Fruit fly (Drosophila melanogaster) whole organism, prepupa: ENCODE results near the gene CG5276.

ENCODE experiments used
- Blimp-1 ChIP-seq: fragments of 200-800 bp; sonication (Bioruptor generic); optimal IDR thresholded peaks from 3 replicates; lab custom pipeline; 2017; ENCODE audit warnings: missing biosample characterization, missing genetic modification characterization, mild to moderate bottlenecking, moderate library complexity, missing genetic modification reagents
- CG10631 ChIP-seq: fragments of 200-800 bp; sonication (Bioruptor generic); optimal IDR thresholded peaks from 2 replicates; lab custom pipeline; 2016; ENCODE audit warnings: missing biosample characterization, missing genetic modification characterization
- CG10669 ChIP-seq: fragments of 200-800 bp; sonication (Bioruptor generic); optimal IDR thresholded peaks from 3 replicates; lab custom pipeline; 2018; ENCODE audit warnings: missing biosample characterization, mild to moderate bottlenecking, missing genetic modification characterization, moderate library complexity
- CG11762 ChIP-seq: fragments of 200-800 bp; sonication (Bioruptor generic); optimal IDR thresholded peaks from 3 replicates; lab custom pipeline; 2016; ENCODE audit warnings: missing biosample characterization, missing genetic modification characterization; ENCODE audit not compliant: insufficient read depth
- CG11902 ChIP-seq: fragments of 200-800 bp; sonication (Bioruptor generic); optimal IDR thresholded peaks from 3 replicates; lab custom pipeline; 2016; ENCODE audit warnings: missing biosample characterization, missing genetic modification characterization
- CG15336 ChIP-seq: fragments of 200-800 bp; sonication (Bioruptor generic); IDR thresholded peaks from 2 replicates; pipeline ENCODE4 v1.3.6; 2022; ENCODE audit warnings: missing biosample characterization, missing genetic modification characterization
- CG1621 ChIP-seq: fragments of 200-800 bp; sonication (Bioruptor generic); optimal IDR thresholded peaks from 3 replicates; lab custom pipeline; 2018; ENCODE audit warnings: missing biosample characterization, mild to moderate bottlenecking, missing genetic modification characterization
- CG16779 ChIP-seq: fragments of 200-800 bp; sonication (Bioruptor generic); optimal IDR thresholded peaks from 3 replicates; lab custom pipeline; 2017; ENCODE audit warnings: missing biosample characterization, mild to moderate bottlenecking, missing genetic modification characterization
- CG3032 ChIP-seq: fragments of 200-800 bp; optimal IDR thresholded peaks from 2 replicates; lab custom pipeline; 2019; ENCODE audit warnings: missing biosample characterization, mild to moderate bottlenecking, missing genetic modification characterization, moderate library complexity
- CG31627 ChIP-seq: fragments of 200-800 bp; sonication (Bioruptor generic); optimal IDR thresholded peaks from 3 replicates; lab custom pipeline; 2016; ENCODE audit warnings: missing biosample characterization, missing genetic modification characterization
- CG32006 ChIP-seq: fragments of 200-800 bp; sonication (Bioruptor generic); optimal IDR thresholded peaks from 3 replicates; lab custom pipeline; 2017; ENCODE audit warnings: missing biosample characterization, mild to moderate bottlenecking, missing genetic modification characterization
- CG34406 ChIP-seq: fragments of 200-800 bp; sonication (Bioruptor generic); optimal IDR thresholded peaks from 3 replicates; lab custom pipeline; 2016; ENCODE audit warnings: missing biosample characterization, missing genetic modification characterization
- CG3919 ChIP-seq: fragments of 200-800 bp; sonication (Bioruptor generic); optimal IDR thresholded peaks from 3 replicates; lab custom pipeline; 2016; ENCODE audit warnings: missing biosample characterization, missing genetic modification characterization
- CG6163 ChIP-seq: fragments of 200-800 bp; sonication (Bioruptor generic); IDR thresholded peaks from 3 replicates; pipeline ENCODE4 v1.3.6; 2022; ENCODE audit warnings: missing biosample characterization, missing genetic modification characterization
- CG6276 ChIP-seq: fragments of 200-800 bp; sonication (Bioruptor generic); optimal IDR thresholded peaks from 2 replicates; lab custom pipeline; 2017; ENCODE audit warnings: missing biosample characterization, mild to moderate bottlenecking, missing genetic modification characterization
- CG6792 ChIP-seq: fragments of 200-800 bp; sonication (Bioruptor generic); optimal IDR thresholded peaks from 3 replicates; lab custom pipeline; 2016; ENCODE audit warnings: missing biosample characterization, missing genetic modification characterization
- CG6808 ChIP-seq: fragments of 200-800 bp; sonication (Bioruptor generic); optimal IDR thresholded peaks from 3 replicates; lab custom pipeline; 2017; ENCODE audit warnings: missing biosample characterization, missing genetic modification characterization, mild to moderate bottlenecking, moderate library complexity, missing genetic modification reagents
- CG8119 ChIP-seq: fragments of 200-800 bp; sonication (Bioruptor generic); IDR thresholded peaks from 3 replicates; pipeline ENCODE4 v1.3.6; 2022; ENCODE audit warnings: missing biosample characterization, missing genetic modification characterization
- CG8319 ChIP-seq: fragments of 200-800 bp; sonication (Bioruptor generic); optimal IDR thresholded peaks from 3 replicates; lab custom pipeline; 2016; ENCODE audit warnings: missing biosample characterization, missing genetic modification characterization
- Eip75B ChIP-seq: fragments of 200-800 bp; sonication (Bioruptor generic); optimal IDR thresholded peaks from 3 replicates; lab custom pipeline; 2016; ENCODE audit warnings: missing biosample characterization, missing genetic modification characterization
- Eip93F ChIP-seq: fragments of 200-800 bp; sonication (Bioruptor generic); optimal IDR thresholded peaks from 2 replicates; lab custom pipeline; 2016; ENCODE audit warnings: missing biosample characterization, mild to moderate bottlenecking, missing genetic modification characterization
- Ets21C ChIP-seq: fragments of 200-800 bp; sonication (Bioruptor generic); optimal IDR thresholded peaks from 3 replicates; lab custom pipeline; 2016; ENCODE audit warnings: missing biosample characterization, missing genetic modification characterization
- Ets96B ChIP-seq: fragments of 200-800 bp; optimal IDR thresholded peaks from 2 replicates; lab custom pipeline; 2019; ENCODE audit warnings: missing biosample characterization, mild to moderate bottlenecking, missing genetic modification characterization, moderate library complexity
- Hr38 ChIP-seq: sonication (Bioruptor generic); optimal IDR thresholded peaks from 2 replicates; lab custom pipeline; 2016; ENCODE audit warnings: missing biosample characterization, missing genetic modification characterization
- Hr39 ChIP-seq: fragments of 200-800 bp; sonication (Bioruptor generic); optimal IDR thresholded peaks from 2 replicates; lab custom pipeline; 2016; ENCODE audit warnings: missing biosample characterization, missing genetic modification characterization
- Hr4 ChIP-seq: fragments of 200-800 bp; sonication (Bioruptor generic); optimal IDR thresholded peaks from 3 replicates; lab custom pipeline; 2016; ENCODE audit warnings: missing biosample characterization, missing genetic modification characterization
- Lpt ChIP-seq: fragments of 200-800 bp; sonication (Bioruptor generic); optimal IDR thresholded peaks from 3 replicates; lab custom pipeline; 2016; ENCODE audit warnings: missing biosample characterization, missing genetic modification characterization
- Met ChIP-seq: fragments of 200-800 bp; sonication (Bioruptor generic); optimal IDR thresholded peaks from 3 replicates; lab custom pipeline; 2016; ENCODE audit warnings: missing biosample characterization, missing genetic modification characterization
- OdsH ChIP-seq: fragments of 200-800 bp; sonication (Bioruptor generic); optimal IDR thresholded peaks from 3 replicates; lab custom pipeline; 2016; ENCODE audit warnings: missing biosample characterization, missing genetic modification characterization
- Smox ChIP-seq: fragments of 200-800 bp; sonication (Bioruptor generic); optimal IDR thresholded peaks from 3 replicates; lab custom pipeline; 2016; ENCODE audit warnings: missing biosample characterization, missing genetic modification characterization
- Sox14 ChIP-seq: fragments of 200-800 bp; sonication (Bioruptor generic); optimal IDR thresholded peaks from 3 replicates; lab custom pipeline; 2016; ENCODE audit warnings: missing biosample characterization, missing genetic modification characterization
- Sox15 ChIP-seq: fragments of 200-800 bp; sonication (Bioruptor generic); optimal IDR thresholded peaks from 3 replicates; lab custom pipeline; 2016; ENCODE audit warnings: missing biosample characterization, missing genetic modification characterization
- achi ChIP-seq: fragments of 200-800 bp; sonication (Bioruptor generic); optimal IDR thresholded peaks from 3 replicates; lab custom pipeline; 2016; ENCODE audit warnings: missing biosample characterization, missing genetic modification characterization
- acj6 ChIP-seq: fragments of 200-800 bp; sonication (Bioruptor generic); optimal IDR thresholded peaks from 3 replicates; lab custom pipeline; 2016; ENCODE audit warnings: missing biosample characterization, missing genetic modification characterization
- cyc ChIP-seq: fragments of 200-800 bp; sonication (Bioruptor generic); optimal IDR thresholded peaks from 3 replicates; lab custom pipeline; 2016; ENCODE audit warnings: missing biosample characterization, missing genetic modification characterization
- dac ChIP-seq: fragments of 200-800 bp; sonication (Bioruptor generic); optimal IDR thresholded peaks from 2 replicates; lab custom pipeline; 2017; ENCODE audit warnings: missing biosample characterization, mild to moderate bottlenecking, missing genetic modification characterization
- eg ChIP-seq: fragments of 200-800 bp; sonication (Bioruptor generic); IDR thresholded peaks from 3 replicates; pipeline ENCODE4 v1.3.6; 2022; ENCODE audit warnings: missing biosample characterization, missing genetic modification characterization
- esn ChIP-seq: fragments of 200-800 bp; sonication (Bioruptor generic); optimal IDR thresholded peaks from 2 replicates; lab custom pipeline; 2016; ENCODE audit warnings: missing biosample characterization, mild to moderate bottlenecking, missing genetic modification characterization, moderate library complexity
- fd59A ChIP-seq: fragments of 200-800 bp; sonication (Bioruptor generic); optimal IDR thresholded peaks from 2 replicates; lab custom pipeline; 2017; ENCODE audit warnings: missing biosample characterization, mild to moderate bottlenecking, missing genetic modification characterization, missing genetic modification reagents
- fd85E ChIP-seq: fragments of 200-800 bp; sonication (Bioruptor generic); optimal IDR thresholded peaks from 3 replicates; lab custom pipeline; 2016; ENCODE audit warnings: missing biosample characterization, missing genetic modification characterization
- fkh ChIP-seq: fragments of 200-800 bp; sonication (Bioruptor generic); optimal IDR thresholded peaks from 3 replicates; lab custom pipeline; 2017; ENCODE audit warnings: missing biosample characterization, mild to moderate bottlenecking, missing genetic modification characterization, moderate library complexity
- lz ChIP-seq: fragments of 200-800 bp; sonication (Bioruptor generic); optimal IDR thresholded peaks from 3 replicates; lab custom pipeline; 2016; ENCODE audit warnings: missing biosample characterization, missing genetic modification characterization
- net ChIP-seq: fragments of 200-800 bp; sonication (Bioruptor generic); optimal IDR thresholded peaks from 3 replicates; lab custom pipeline; 2016; ENCODE audit warnings: missing biosample characterization, missing genetic modification characterization
- pdm3 ChIP-seq: fragments of 200-800 bp; sonication (Bioruptor generic); optimal IDR thresholded peaks from 3 replicates; lab custom pipeline; 2016; ENCODE audit warnings: missing biosample characterization, missing genetic modification characterization
- salr ChIP-seq, 2 experiments: fragments of 200-800 bp; sonication (Bioruptor generic); optimal IDR thresholded peaks; 3 replicates each; lab custom pipeline; 2016 to 2018; ENCODE audit warnings: missing biosample characterization in 2 of 2, missing genetic modification characterization in 2 of 2, mild to moderate bottlenecking in 1 of 2
- spab ChIP-seq: fragments of 200-800 bp; sonication (Bioruptor generic); optimal IDR thresholded peaks from 2 replicates; lab custom pipeline; 2017; ENCODE audit warnings: missing biosample characterization, mild to moderate bottlenecking, missing genetic modification characterization, missing genetic modification reagents
- ss ChIP-seq, 2 experiments: fragments of 200-800 bp; sonication (Bioruptor generic); optimal IDR thresholded peaks; 2 replicates in 1 of 2; 3 replicates in 1 of 2; lab custom pipeline; 2017 to 2018; ENCODE audit warnings: mild to moderate bottlenecking in 2 of 2, missing biosample characterization in 2 of 2, missing genetic modification characterization in 2 of 2, moderate library complexity in 1 of 2
- svp ChIP-seq: fragments of 200-800 bp; sonication (Bioruptor generic); peaks from one replicate; lab custom pipeline; 2016; ENCODE audit warnings: missing biosample characterization, missing genetic modification characterization
- topi ChIP-seq: fragments of 200-800 bp; sonication (Bioruptor generic); optimal IDR thresholded peaks from 3 replicates; lab custom pipeline; 2016; ENCODE audit warnings: missing biosample characterization, missing genetic modification characterization
- vri ChIP-seq: fragments of 200-800 bp; sonication (Bioruptor generic); optimal IDR thresholded peaks from 3 replicates; lab custom pipeline; 2016; ENCODE audit warnings: missing biosample characterization, mild to moderate bottlenecking, missing genetic modification characterization

CG5276 gene

DNA sequence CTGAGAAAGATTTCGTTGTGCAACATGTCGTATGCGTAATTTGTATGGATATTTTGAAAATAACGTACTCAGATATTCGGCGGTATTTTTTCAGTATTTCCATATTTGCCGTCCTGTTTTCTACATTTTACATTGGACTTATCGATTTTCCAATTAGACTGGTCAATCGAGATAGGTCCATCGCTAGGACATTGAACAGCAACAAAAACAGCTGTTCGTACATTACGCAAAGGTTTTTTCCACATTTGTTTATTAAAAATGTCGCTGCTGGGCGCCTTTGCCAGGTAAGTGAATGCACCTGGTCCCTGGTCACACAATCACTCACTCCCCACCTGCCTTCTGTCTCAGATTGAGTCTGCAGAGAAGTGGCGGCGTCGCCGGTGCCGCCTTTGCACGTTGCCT, 23.8 kb upstream of the CG5276 start, which contains the start of gene mRpL40:
mRpL40 (plus strand) TSS at position 186 of the 402 bp plus-strand sequence.
- TF ChIP-seq dac (GFP tag; lab: Kevin White, UChicago) (no peak), Hr38 (no peak), CG34406 (no peak), spab (GFP tag; lab: Kevin White, UChicago) (no peak)

DNA sequence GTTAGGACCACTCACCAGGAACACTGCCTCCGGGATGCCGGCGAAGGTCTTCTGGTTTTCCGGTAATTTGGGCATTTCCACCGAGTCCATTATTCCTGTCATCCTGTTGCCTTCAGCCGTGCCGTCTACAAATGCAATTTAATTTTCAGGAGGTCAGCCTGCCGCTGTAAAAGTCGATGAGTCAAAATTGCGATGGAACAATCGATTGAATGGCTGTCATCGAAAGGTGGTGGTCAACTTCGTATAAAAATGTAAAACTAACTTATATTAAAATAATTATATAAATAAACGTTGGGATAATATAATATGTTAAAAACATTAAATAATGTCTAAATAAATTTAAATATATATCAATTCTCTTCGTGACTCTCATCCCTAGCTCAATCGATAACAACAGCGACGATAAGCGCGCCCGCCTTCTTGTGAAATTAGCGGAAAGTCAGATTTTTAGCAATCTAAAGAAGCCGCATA, 21.8 kb upstream of the CG5276 start, which contains the start of the genes mgr and Irbp:
mgr (minus strand) TSS at position 209 of the 471 bp plus-strand sequence.
Irbp (plus strand) TSS at position 381 of the 471 bp plus-strand sequence.
- no peak; the same call in none of the 2 replicates for TF ChIP-seq CG15336 (GFP tag; lab: Robert Waterston, UW)
- TF ChIP-seq OdsH (GFP tag; lab: Kevin White, UChicago) = peak; percentile 85
- TF ChIP-seq CG31627 (GFP tag; lab: Kevin White, UChicago) = peak; percentile 61
- TF ChIP-seq CG10631 = peak; percentile 92
- no peak for TF ChIP-seq Hr39 (GFP tag; lab: Kevin White, UChicago)
- peak; percentile 71 for TF ChIP-seq Ets96B
- peak; percentile 84 for TF ChIP-seq CG10669 (GFP tag; lab: Kevin White, UChicago)
- no peak for TF ChIP-seq fd85E (GFP tag; lab: Kevin White, UChicago)
- peak; percentile 78 for TF ChIP-seq dac (GFP tag; lab: Kevin White, UChicago)
- peak in 1 of 2 experiments; percentile 81 for TF ChIP-seq ss (GFP tag; optimal IDR thresholded peaks at IDR 0.05; lab: Kevin White, UChicago)
- TF ChIP-seq CG6163 (GFP tag; lab: Robert Waterston, UW) = peak; percentile 89
- no peak for TF ChIP-seq salr (GFP tag; optimal IDR thresholded peaks at IDR 0.05; lab: Kevin White, UChicago)
- peak; percentile 79 for TF ChIP-seq CG6792 (GFP tag; lab: Kevin White, UChicago)
- peak; percentile 84 for TF ChIP-seq acj6 (GFP tag; lab: Kevin White, UChicago)
- no peak for TF ChIP-seq Eip93F (GFP tag; lab: Kevin White, UChicago)
- peak; percentile 76 for TF ChIP-seq CG11762 (GFP tag; lab: Kevin White, UChicago)
- TF ChIP-seq CG11902 = peak; percentile 62
- TF ChIP-seq Eip75B (GFP tag; lab: Kevin White, UChicago) = no peak
- TF ChIP-seq topi (GFP tag; lab: Kevin White, UChicago) = peak; percentile 76
- peak; percentile 63 for TF ChIP-seq Sox14 (GFP tag; lab: Kevin White, UChicago)
- TF ChIP-seq Smox (GFP tag; lab: Kevin White, UChicago) = no peak
- peak; percentile 60 for TF ChIP-seq cyc
- TF ChIP-seq CG32006 = peak; percentile 87
- no peak for TF ChIP-seq CG6808 (GFP tag; lab: Kevin White, UChicago)
- TF ChIP-seq fkh (GFP tag; lab: Kevin White, UChicago) = no peak
- peak; percentile 75 for TF ChIP-seq lz
- no peak for TF ChIP-seq spab (GFP tag; lab: Kevin White, UChicago)
- TF ChIP-seq fd59A (GFP tag; lab: Kevin White, UChicago) = peak; percentile 54
- peak; percentile 69 for TF ChIP-seq CG1621 (tag; lab: Kevin White, UChicago)
- TF ChIP-seq esn (GFP tag; lab: Kevin White, UChicago) = peak; percentile 83
- TF ChIP-seq net (GFP tag; lab: Kevin White, UChicago) = peak; percentile 77
- TF ChIP-seq Ets21C (GFP tag; lab: Kevin White, UChicago) = peak; percentile 49
- TF ChIP-seq CG3919 = peak; percentile 85
- TF ChIP-seq CG6276 (GFP tag; lab: Kevin White, UChicago) = no peak
- TF ChIP-seq Lpt = peak; percentile 59
- TF ChIP-seq pdm3 = no peak
- TF ChIP-seq achi (GFP tag; lab: Kevin White, UChicago) = peak; percentile 90
- TF ChIP-seq Blimp-1 = peak; percentile 62
- peak; percentile 60 for TF ChIP-seq CG8319
- TF ChIP-seq CG34406 = peak; percentile 90
- TF ChIP-seq CG3032 (tag; lab: Kevin White, UChicago) = peak; percentile 90
- TF ChIP-seq vri (GFP tag; lab: Kevin White, UChicago) = no peak
- TF ChIP-seq svp (GFP tag; lab: Kevin White, UChicago) = peak; percentile 92
- no peak for TF ChIP-seq Hr4 (GFP tag; lab: Kevin White, UChicago)
- TF ChIP-seq CG16779 (tag; lab: Kevin White, UChicago) = peak; percentile 58
- TF ChIP-seq CG8119 (GFP tag; lab: Robert Waterston, UW) = peak; percentile 85
- peak; percentile 65 for TF ChIP-seq Sox15 (GFP tag; lab: Kevin White, UChicago)
- peak; percentile 90 for TF ChIP-seq eg (GFP tag; lab: Robert Waterston, UW)
- TF ChIP-seq Met = no peak
